Fruit fly (Drosophila melanogaster) whole organism, prepupa: ENCODE data around the gene CG7551.

Experiments
- Blimp-1 ChIP-seq: fragments of 200-800 bp; sonication (Bioruptor generic); optimal IDR thresholded peaks from 3 replicates; lab custom pipeline; 2017; ENCODE audit warnings: missing biosample characterization, missing genetic modification characterization, mild to moderate bottlenecking, moderate library complexity, missing genetic modification reagents
- CG10669 ChIP-seq: fragments of 200-800 bp; sonication (Bioruptor generic); optimal IDR thresholded peaks from 3 replicates; lab custom pipeline; 2018; ENCODE audit warnings: missing biosample characterization, mild to moderate bottlenecking, missing genetic modification characterization, moderate library complexity
- CG15336 ChIP-seq: fragments of 200-800 bp; sonication (Bioruptor generic); IDR thresholded peaks from 2 replicates; pipeline ENCODE4 v1.3.6; 2022; ENCODE audit warnings: missing biosample characterization, missing genetic modification characterization
- CG1621 ChIP-seq: fragments of 200-800 bp; sonication (Bioruptor generic); optimal IDR thresholded peaks from 3 replicates; lab custom pipeline; 2018; ENCODE audit warnings: missing biosample characterization, mild to moderate bottlenecking, missing genetic modification characterization
- CG16779 ChIP-seq: fragments of 200-800 bp; sonication (Bioruptor generic); optimal IDR thresholded peaks from 3 replicates; lab custom pipeline; 2017; ENCODE audit warnings: missing biosample characterization, mild to moderate bottlenecking, missing genetic modification characterization
- CG3032 ChIP-seq: fragments of 200-800 bp; optimal IDR thresholded peaks from 2 replicates; lab custom pipeline; 2019; ENCODE audit warnings: missing biosample characterization, mild to moderate bottlenecking, missing genetic modification characterization, moderate library complexity
- CG31627 ChIP-seq: fragments of 200-800 bp; sonication (Bioruptor generic); optimal IDR thresholded peaks from 3 replicates; lab custom pipeline; 2016; ENCODE audit warnings: missing biosample characterization, missing genetic modification characterization
- CG34406 ChIP-seq: fragments of 200-800 bp; sonication (Bioruptor generic); optimal IDR thresholded peaks from 3 replicates; lab custom pipeline; 2016; ENCODE audit warnings: missing biosample characterization, missing genetic modification characterization
- CG3919 ChIP-seq: fragments of 200-800 bp; sonication (Bioruptor generic); optimal IDR thresholded peaks from 3 replicates; lab custom pipeline; 2016; ENCODE audit warnings: missing biosample characterization, missing genetic modification characterization
- CG4318 ChIP-seq: fragments of 200-800 bp; sonication (Bioruptor generic); optimal IDR thresholded peaks from 3 replicates; lab custom pipeline; 2017; ENCODE audit warnings: missing biosample characterization, mild to moderate bottlenecking, missing genetic modification characterization
- CG6163 ChIP-seq: fragments of 200-800 bp; sonication (Bioruptor generic); IDR thresholded peaks from 3 replicates; pipeline ENCODE4 v1.3.6; 2022; ENCODE audit warnings: missing biosample characterization, missing genetic modification characterization
- CG6792 ChIP-seq: fragments of 200-800 bp; sonication (Bioruptor generic); optimal IDR thresholded peaks from 3 replicates; lab custom pipeline; 2016; ENCODE audit warnings: missing biosample characterization, missing genetic modification characterization
- CG6808 ChIP-seq: fragments of 200-800 bp; sonication (Bioruptor generic); optimal IDR thresholded peaks from 3 replicates; lab custom pipeline; 2017; ENCODE audit warnings: missing biosample characterization, missing genetic modification characterization, mild to moderate bottlenecking, moderate library complexity, missing genetic modification reagents
- CG6854 ChIP-seq: fragments of 200-800 bp; sonication (Bioruptor generic); optimal IDR thresholded peaks from 2 replicates; lab custom pipeline; 2017; ENCODE audit warnings: missing biosample characterization, mild to moderate bottlenecking, missing genetic modification characterization
- CG7368 ChIP-seq: fragments of 200-800 bp; sonication (Bioruptor generic); optimal IDR thresholded peaks from 3 replicates; lab custom pipeline; 2016; ENCODE audit warnings: missing biosample characterization, missing genetic modification characterization
- CG8119 ChIP-seq: fragments of 200-800 bp; sonication (Bioruptor generic); IDR thresholded peaks from 3 replicates; pipeline ENCODE4 v1.3.6; 2022; ENCODE audit warnings: missing biosample characterization, missing genetic modification characterization
- CG8319 ChIP-seq: fragments of 200-800 bp; sonication (Bioruptor generic); optimal IDR thresholded peaks from 3 replicates; lab custom pipeline; 2016; ENCODE audit warnings: missing biosample characterization, missing genetic modification characterization
- CG9139 ChIP-seq: fragments of 200-800 bp; sonication (Bioruptor generic); optimal IDR thresholded peaks from 3 replicates; lab custom pipeline; 2017; ENCODE audit warnings: missing biosample characterization, mild to moderate bottlenecking, missing genetic modification characterization
- Eip75B ChIP-seq: fragments of 200-800 bp; sonication (Bioruptor generic); optimal IDR thresholded peaks from 3 replicates; lab custom pipeline; 2016; ENCODE audit warnings: missing biosample characterization, missing genetic modification characterization
- Eip78C ChIP-seq: fragments of 200-800 bp; sonication (Bioruptor generic); peaks from one replicate; lab custom pipeline; 2016; ENCODE audit warnings: missing biosample characterization, missing genetic modification characterization
- Ets96B ChIP-seq: fragments of 200-800 bp; optimal IDR thresholded peaks from 2 replicates; lab custom pipeline; 2019; ENCODE audit warnings: missing biosample characterization, mild to moderate bottlenecking, missing genetic modification characterization, moderate library complexity
- Gug ChIP-seq: fragments of 200-800 bp; sonication (Bioruptor generic); IDR thresholded peaks from 2 replicates; pipeline ENCODE4 v1.3.6; 2022; ENCODE audit warnings: missing biosample characterization, missing genetic modification characterization
- Hr38 ChIP-seq: sonication (Bioruptor generic); optimal IDR thresholded peaks from 2 replicates; lab custom pipeline; 2016; ENCODE audit warnings: missing biosample characterization, missing genetic modification characterization
- Hr39 ChIP-seq: fragments of 200-800 bp; sonication (Bioruptor generic); optimal IDR thresholded peaks from 2 replicates; lab custom pipeline; 2016; ENCODE audit warnings: missing biosample characterization, missing genetic modification characterization
- Hr4 ChIP-seq: fragments of 200-800 bp; sonication (Bioruptor generic); optimal IDR thresholded peaks from 3 replicates; lab custom pipeline; 2016; ENCODE audit warnings: missing biosample characterization, missing genetic modification characterization
- Met ChIP-seq: fragments of 200-800 bp; sonication (Bioruptor generic); optimal IDR thresholded peaks from 3 replicates; lab custom pipeline; 2016; ENCODE audit warnings: missing biosample characterization, missing genetic modification characterization
- Smox ChIP-seq: fragments of 200-800 bp; sonication (Bioruptor generic); optimal IDR thresholded peaks from 3 replicates; lab custom pipeline; 2016; ENCODE audit warnings: missing biosample characterization, missing genetic modification characterization
- Sox102F ChIP-seq: fragments of 200-800 bp; sonication (Bioruptor generic); optimal IDR thresholded peaks from 2 replicates; lab custom pipeline; 2016; ENCODE audit warnings: missing biosample characterization, mild to moderate bottlenecking, missing genetic modification characterization
- Sox14 ChIP-seq: fragments of 200-800 bp; sonication (Bioruptor generic); optimal IDR thresholded peaks from 3 replicates; lab custom pipeline; 2016; ENCODE audit warnings: missing biosample characterization, missing genetic modification characterization
- Sox15 ChIP-seq: fragments of 200-800 bp; sonication (Bioruptor generic); optimal IDR thresholded peaks from 3 replicates; lab custom pipeline; 2016; ENCODE audit warnings: missing biosample characterization, missing genetic modification characterization
- acj6 ChIP-seq: fragments of 200-800 bp; sonication (Bioruptor generic); optimal IDR thresholded peaks from 3 replicates; lab custom pipeline; 2016; ENCODE audit warnings: missing biosample characterization, missing genetic modification characterization
- cyc ChIP-seq: fragments of 200-800 bp; sonication (Bioruptor generic); optimal IDR thresholded peaks from 3 replicates; lab custom pipeline; 2016; ENCODE audit warnings: missing biosample characterization, missing genetic modification characterization
- dsx ChIP-seq: fragments of 200-800 bp; optimal IDR thresholded peaks from 3 replicates; lab custom pipeline; 2019; ENCODE audit warnings: missing biosample characterization, mild to moderate bottlenecking, missing genetic modification characterization, moderate library complexity; ENCODE audit not compliant: poor library complexity, severe bottlenecking
- eg ChIP-seq: fragments of 200-800 bp; sonication (Bioruptor generic); IDR thresholded peaks from 3 replicates; pipeline ENCODE4 v1.3.6; 2022; ENCODE audit warnings: missing biosample characterization, missing genetic modification characterization
- esn ChIP-seq: fragments of 200-800 bp; sonication (Bioruptor generic); optimal IDR thresholded peaks from 2 replicates; lab custom pipeline; 2016; ENCODE audit warnings: missing biosample characterization, mild to moderate bottlenecking, missing genetic modification characterization, moderate library complexity
- fd59A ChIP-seq: fragments of 200-800 bp; sonication (Bioruptor generic); optimal IDR thresholded peaks from 2 replicates; lab custom pipeline; 2017; ENCODE audit warnings: missing biosample characterization, mild to moderate bottlenecking, missing genetic modification characterization, missing genetic modification reagents
- fd85E ChIP-seq: fragments of 200-800 bp; sonication (Bioruptor generic); optimal IDR thresholded peaks from 3 replicates; lab custom pipeline; 2016; ENCODE audit warnings: missing biosample characterization, missing genetic modification characterization
- fkh ChIP-seq: fragments of 200-800 bp; sonication (Bioruptor generic); optimal IDR thresholded peaks from 3 replicates; lab custom pipeline; 2017; ENCODE audit warnings: missing biosample characterization, mild to moderate bottlenecking, missing genetic modification characterization, moderate library complexity
- lz ChIP-seq: fragments of 200-800 bp; sonication (Bioruptor generic); optimal IDR thresholded peaks from 3 replicates; lab custom pipeline; 2016; ENCODE audit warnings: missing biosample characterization, missing genetic modification characterization
- net ChIP-seq: fragments of 200-800 bp; sonication (Bioruptor generic); optimal IDR thresholded peaks from 3 replicates; lab custom pipeline; 2016; ENCODE audit warnings: missing biosample characterization, missing genetic modification characterization
- pdm3 ChIP-seq: fragments of 200-800 bp; sonication (Bioruptor generic); optimal IDR thresholded peaks from 3 replicates; lab custom pipeline; 2016; ENCODE audit warnings: missing biosample characterization, missing genetic modification characterization
- salr ChIP-seq, 2 experiments: fragments of 200-800 bp; sonication (Bioruptor generic); optimal IDR thresholded peaks; 3 replicates each; lab custom pipeline; 2016 to 2018; ENCODE audit warnings: missing biosample characterization in 2 of 2, missing genetic modification characterization in 2 of 2, mild to moderate bottlenecking in 1 of 2
- spab ChIP-seq: fragments of 200-800 bp; sonication (Bioruptor generic); optimal IDR thresholded peaks from 2 replicates; lab custom pipeline; 2017; ENCODE audit warnings: missing biosample characterization, mild to moderate bottlenecking, missing genetic modification characterization, missing genetic modification reagents
- svp ChIP-seq: fragments of 200-800 bp; sonication (Bioruptor generic); peaks from one replicate; lab custom pipeline; 2016; ENCODE audit warnings: missing biosample characterization, missing genetic modification characterization
- topi ChIP-seq: fragments of 200-800 bp; sonication (Bioruptor generic); optimal IDR thresholded peaks from 3 replicates; lab custom pipeline; 2016; ENCODE audit warnings: missing biosample characterization, missing genetic modification characterization
- vri ChIP-seq: fragments of 200-800 bp; sonication (Bioruptor generic); optimal IDR thresholded peaks from 3 replicates; lab custom pipeline; 2016; ENCODE audit warnings: missing biosample characterization, mild to moderate bottlenecking, missing genetic modification characterization

The CG7551 gene

DNA sequence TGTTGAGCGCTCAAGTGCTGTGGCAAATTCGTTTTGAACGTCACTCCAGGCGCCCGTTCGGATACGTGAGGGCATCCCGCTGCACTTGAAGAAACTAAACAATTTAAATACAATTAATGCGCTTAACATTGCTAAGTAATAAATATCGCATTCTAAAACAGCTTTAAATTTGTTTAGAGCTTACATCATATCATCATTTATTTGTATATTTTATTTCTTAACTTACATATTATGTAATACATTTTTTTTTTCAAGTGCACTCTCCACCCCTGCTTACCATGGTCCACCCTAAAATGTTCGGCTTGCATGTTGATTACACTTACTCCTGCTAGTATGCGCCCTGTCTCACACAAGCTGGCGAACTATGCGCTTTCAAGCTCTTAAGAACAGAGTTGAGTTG, 42.9 kb upstream of the CG7551 start (continued):
- TF ChIP-seq Hr39 (peak; percentile 45), Met (GFP tag; lab: Kevin White, UChicago) (peak; percentile 70), CG10669 (GFP tag; lab: Kevin White, UChicago) (peak; percentile 65), CG6163 (peak; percentile 80), Sox15 (GFP tag; lab: Kevin White, UChicago) (peak; percentile 24), CG16779 (tag; lab: Kevin White, UChicago) (no peak), fkh (GFP tag; lab: Kevin White, UChicago) (no peak), svp (GFP tag; lab: Kevin White, UChicago) (peak; percentile 80), lz (GFP tag; lab: Kevin White, UChicago) (peak; percentile 60), CG7368 (peak; percentile 22), CG3919 (GFP tag; lab: Kevin White, UChicago) (peak; percentile 62), CG4318 (GFP tag; lab: Kevin White, UChicago) (peak; percentile 44), CG8119 (GFP tag; lab: Robert Waterston, UW) (peak; percentile 69), cyc (GFP tag; lab: Kevin White, UChicago) (peak; percentile 51), Eip75B (GFP tag; lab: Kevin White, UChicago) (peak; percentile 63), esn (GFP tag; lab: Kevin White, UChicago) (peak; percentile 75), spab (peak; percentile 48), Blimp-1 (GFP tag; lab: Kevin White, UChicago) (peak; percentile 14), Eip78C (GFP tag; lab: Kevin White, UChicago) (peak; percentile 86), Sox14 (GFP tag; lab: Kevin White, UChicago) (peak; percentile 20), CG8319 (GFP tag; lab: Kevin White, UChicago) (peak; percentile 48), topi (peak; percentile 55), Ets96B (tag; lab: Kevin White, UChicago) (peak; percentile 63), CG34406 (GFP tag; lab: Kevin White, UChicago) (peak; percentile 75), fd85E (GFP tag; lab: Kevin White, UChicago) (no peak), CG6792 (GFP tag; lab: Kevin White, UChicago) (peak; percentile 73), CG1621 (tag; lab: Kevin White, UChicago) (peak; percentile 66), salr (GFP tag; optimal IDR thresholded peaks at IDR 0.05; lab: Kevin White, UChicago) (peak; percentile 8 to 18)

DNA sequence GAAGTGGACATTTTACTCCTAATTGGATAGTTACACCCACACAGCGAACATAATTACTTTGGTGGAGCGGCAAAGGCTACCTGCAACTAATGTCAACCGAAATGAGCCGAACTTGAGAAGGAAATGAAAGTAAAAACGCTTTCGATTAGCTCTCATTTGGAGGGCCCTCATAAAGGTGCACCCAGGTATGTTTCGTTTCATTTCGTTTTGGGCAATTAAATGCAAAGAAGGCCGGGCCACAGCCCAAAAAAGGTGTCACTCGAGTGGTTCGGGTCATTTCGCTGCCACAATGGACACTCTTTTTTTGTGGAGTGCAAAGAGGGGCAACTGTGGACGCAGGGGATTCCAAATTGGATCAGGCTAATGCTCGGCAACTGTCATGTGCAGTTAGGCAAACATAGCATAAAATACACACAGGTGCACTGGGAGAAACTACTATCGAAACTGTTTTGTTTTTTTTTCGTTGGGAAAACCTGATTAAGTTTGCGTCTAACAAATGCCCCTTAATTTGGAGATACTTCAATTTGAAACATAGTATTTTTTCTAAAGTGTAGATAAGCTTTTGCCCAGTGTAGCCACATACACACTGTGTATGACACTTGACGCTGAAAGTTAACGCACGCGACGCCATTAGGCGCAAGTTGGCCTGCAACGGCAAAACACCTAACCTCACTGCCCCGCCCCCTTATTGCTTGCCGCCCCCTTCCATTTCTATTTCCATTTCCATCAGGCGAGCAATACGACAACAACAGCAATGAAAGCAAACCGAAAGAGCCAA, 41.6 kb upstream of the CG7551 start:
- no peak for TF ChIP-seq CG1621 (tag; lab: Kevin White, UChicago)
- TF ChIP-seq CG16779 (tag; lab: Kevin White, UChicago), result no peak
- TF ChIP-seq pdm3 (GFP tag; lab: Kevin White, UChicago), result no peak
- no peak for TF ChIP-seq Sox102F (GFP tag; lab: Kevin White, UChicago)
- TF ChIP-seq Eip75B (GFP tag; lab: Kevin White, UChicago), result no peak
- no peak for TF ChIP-seq Sox15 (GFP tag; lab: Kevin White, UChicago)
- no peak for TF ChIP-seq CG6854 (GFP tag; lab: Kevin White, UChicago)
- TF ChIP-seq dsx, result no peak
- no peak for TF ChIP-seq CG10669 (GFP tag; lab: Kevin White, UChicago)
- no peak for TF ChIP-seq acj6 (GFP tag; lab: Kevin White, UChicago)
- TF ChIP-seq Ets96B (tag; lab: Kevin White, UChicago), result no peak
- peak; percentile 80 for TF ChIP-seq CG15336 (GFP tag; lab: Robert Waterston, UW)
- no peak for TF ChIP-seq topi
- TF ChIP-seq Gug (GFP tag; lab: Robert Waterston, UW), result peak; percentile 81
- TF ChIP-seq CG9139, result no peak
- no peak for TF ChIP-seq Smox (GFP tag; lab: Kevin White, UChicago)
- TF ChIP-seq Eip78C (GFP tag; lab: Kevin White, UChicago), result peak; percentile 72
- TF ChIP-seq net, result peak; percentile 18
- TF ChIP-seq CG3032 (tag; lab: Kevin White, UChicago), result no peak
- no peak for TF ChIP-seq CG7368
- TF ChIP-seq svp (GFP tag; lab: Kevin White, UChicago), result peak; percentile 14
- TF ChIP-seq fd59A (GFP tag; lab: Kevin White, UChicago), result no peak
- peak; percentile 89 for TF ChIP-seq eg
- no peak for TF ChIP-seq CG6808 (GFP tag; lab: Kevin White, UChicago)
- no peak for TF ChIP-seq CG8319 (GFP tag; lab: Kevin White, UChicago)
- no peak for TF ChIP-seq CG31627 (GFP tag; lab: Kevin White, UChicago)
- peak; percentile 23 for TF ChIP-seq CG4318 (GFP tag; lab: Kevin White, UChicago)
- TF ChIP-seq Hr38, result no peak
- no peak for TF ChIP-seq CG34406 (GFP tag; lab: Kevin White, UChicago)
- no peak for TF ChIP-seq Met (GFP tag; lab: Kevin White, UChicago)
- TF ChIP-seq vri (GFP tag; lab: Kevin White, UChicago), result no peak
- no peak for TF ChIP-seq Sox14 (GFP tag; lab: Kevin White, UChicago)
- peak; percentile 58 for TF ChIP-seq Hr4 (GFP tag; lab: Kevin White, UChicago)
- no peak for TF ChIP-seq Blimp-1 (GFP tag; lab: Kevin White, UChicago)
- peak; percentile 0 for TF ChIP-seq CG3919 (GFP tag; lab: Kevin White, UChicago)
